Worm (Caenorhabditis elegans): ENCODE results near the gene C39B5.10.

ce11 chrIII:2210601-2211000 lies 28.8 kb downstream of the C39B5.10 start:
- no peak for TF ChIP-seq lin-39 (tag; optimal IDR thresholded peaks at IDR 0.05)
- TF ChIP-seq fkh-10 (GFP tag; optimal IDR thresholded peaks at IDR 0.05): no peak
- no peak for TF ChIP-seq snpc-4 (tag; optimal IDR thresholded peaks at IDR 0.05)
- TF ChIP-seq jun-1 (tag; optimal IDR thresholded peaks at IDR 0.05): no peak
- no peak for TF ChIP-seq lsy-2 (tag; optimal IDR thresholded peaks at IDR 0.05)
- TF ChIP-seq nhr-20 (tag; optimal IDR thresholded peaks at IDR 0.05): no peak
- TF ChIP-seq egl-27 (tag; optimal IDR thresholded peaks at IDR 0.05): no peak
- no peak for TF ChIP-seq ces-1 (GFP tag; optimal IDR thresholded peaks at IDR 0.05)
- TF ChIP-seq nhr-28 (tag; optimal IDR thresholded peaks at IDR 0.05): no peak
- TF ChIP-seq swsn-7 (tag; optimal IDR thresholded peaks at IDR 0.05): no peak
- TF ChIP-seq egl-13 (tag; optimal IDR thresholded peaks at IDR 0.05): no peak
- TF ChIP-seq tbx-2 (tag; optimal IDR thresholded peaks at IDR 0.05): no peak
- no peak for TF ChIP-seq nhr-76 (tag; optimal IDR thresholded peaks at IDR 0.05)
